Worm (Caenorhabditis elegans) whole organism, L4/young adult: ENCODE data around the gene acdh-8.
"Not testable (repeated sequence)": the region's sequence is repeated elsewhere in the genome, so short reads cannot be mapped to it uniquely, and the experiment has no call there.

ENCODE experiments used
- W03F9.2 ChIP-seq: fragments of 150-350 bp; optimal IDR thresholded peaks from 2 replicates; lab custom pipeline; 2014; ENCODE audit warnings: missing biosample characterization, missing genetic modification characterization
- dao-5 ChIP-seq: sonication (generic microtip); optimal IDR thresholded peaks from 2 replicates; lab custom pipeline; 2016; ENCODE audit warnings: missing genotype, missing genetic modification characterization, moderate library complexity, missing compliant biosample characterization
- him-1 ChIP-seq: sonication (generic microtip); optimal IDR thresholded peaks from 2 replicates; lab custom pipeline; 2016; ENCODE audit warnings: missing genotype, missing genetic modification reagents, missing genetic modification characterization, missing compliant biosample characterization

The acdh-8 gene

DNA sequence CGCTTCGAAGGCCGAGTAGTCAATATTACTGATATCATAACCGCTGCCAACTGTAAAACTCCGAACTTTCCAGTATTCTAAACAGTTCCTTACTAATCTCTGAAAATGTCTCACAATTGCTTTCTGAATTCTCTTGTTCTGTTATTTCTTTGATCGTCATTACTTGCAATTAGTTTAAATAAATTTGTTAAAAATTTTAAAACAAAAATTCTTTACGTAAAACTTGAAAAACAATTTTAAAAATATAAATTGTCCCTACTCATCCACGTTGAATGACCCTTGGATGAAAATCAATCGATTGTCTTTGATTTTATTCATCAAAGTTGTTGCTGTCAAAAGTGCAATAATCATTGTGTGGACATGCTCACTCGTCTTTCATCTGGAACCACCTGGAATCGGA lies at the start of gene acdh-8:
acdh-8 (plus strand) TSS at position 301 of the 400 bp plus-strand sequence.
- TF ChIP-seq W03F9.2 (tag; lab: Kevin White, UChicago), result no peak
- no peak for TF ChIP-seq dao-5 (tag; lab: Kevin White, UChicago)
- TF ChIP-seq him-1, result no peak

DNA sequence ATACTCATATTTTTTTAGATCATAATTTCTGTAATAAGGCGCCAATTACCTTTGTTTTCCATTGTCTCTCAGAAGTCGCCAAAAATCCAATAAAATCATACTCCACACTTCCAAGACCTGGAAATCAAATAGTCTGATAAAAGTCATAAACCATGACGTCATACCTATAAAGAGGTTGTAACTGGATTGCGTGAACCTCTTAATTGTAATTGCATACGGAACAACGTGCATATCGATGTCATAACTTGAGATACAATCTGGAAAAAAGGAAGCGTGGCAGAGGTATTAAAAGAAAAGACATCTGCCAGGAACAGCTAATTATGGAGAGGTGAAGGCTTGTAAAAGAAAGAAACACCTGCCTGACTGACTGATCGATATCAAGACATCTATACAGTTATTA lies 49.2 kb upstream of the acdh-8 start, which contains the start of gene F10C1.9:
F10C1.9 (minus strand) TSS at position 197 of the 400 bp plus-strand sequence.
- no peak for TF ChIP-seq him-1
- TF ChIP-seq W03F9.2 (tag; lab: Kevin White, UChicago), result no peak
- TF ChIP-seq dao-5 (tag; lab: Kevin White, UChicago), result no peak

DNA sequence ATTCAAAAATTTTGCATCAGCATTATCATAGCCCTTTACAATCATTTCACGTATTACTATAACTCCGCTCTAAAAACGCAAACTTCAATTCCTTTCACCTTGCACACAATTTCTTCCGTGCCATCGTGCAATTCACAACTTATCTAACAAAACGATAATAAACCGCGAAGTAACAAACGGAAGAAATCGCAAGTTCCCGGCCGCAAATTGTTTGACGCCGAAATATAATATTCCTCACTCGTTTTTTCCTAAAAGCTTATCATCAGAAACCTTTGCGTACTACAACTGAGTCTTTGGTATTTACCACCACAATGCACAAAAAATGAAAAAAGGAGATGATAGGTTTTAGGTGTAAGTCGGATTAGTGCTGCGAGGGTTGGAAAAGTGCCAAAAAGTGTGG lies 47.0 kb upstream of the acdh-8 start:
- TF ChIP-seq dao-5 (tag; lab: Kevin White, UChicago) (no peak), W03F9.2 (tag; lab: Kevin White, UChicago) (no peak), him-1 (no peak)

DNA sequence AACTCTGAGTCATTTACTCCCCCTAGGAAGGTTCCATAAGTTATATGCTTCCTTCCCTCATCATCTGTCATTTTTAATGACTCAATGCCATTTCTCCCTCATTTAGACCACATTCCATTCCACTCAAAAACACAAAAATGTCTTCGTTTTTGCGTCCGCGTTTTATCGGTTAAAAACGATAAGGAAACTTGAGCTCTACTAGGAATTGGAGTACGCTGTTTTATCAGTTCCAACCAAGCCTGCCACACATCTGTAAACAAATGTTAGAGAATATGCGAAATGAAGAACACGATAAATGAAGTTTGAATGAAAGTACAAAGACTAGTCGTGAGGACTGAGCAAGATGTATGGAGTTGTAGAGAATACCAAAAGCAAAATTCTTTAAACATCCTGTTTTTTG lies 45.9 kb upstream of the acdh-8 start:
- TF ChIP-seq dao-5 (tag; lab: Kevin White, UChicago) (no peak), him-1 (no peak), W03F9.2 (tag; lab: Kevin White, UChicago) (no peak)

DNA sequence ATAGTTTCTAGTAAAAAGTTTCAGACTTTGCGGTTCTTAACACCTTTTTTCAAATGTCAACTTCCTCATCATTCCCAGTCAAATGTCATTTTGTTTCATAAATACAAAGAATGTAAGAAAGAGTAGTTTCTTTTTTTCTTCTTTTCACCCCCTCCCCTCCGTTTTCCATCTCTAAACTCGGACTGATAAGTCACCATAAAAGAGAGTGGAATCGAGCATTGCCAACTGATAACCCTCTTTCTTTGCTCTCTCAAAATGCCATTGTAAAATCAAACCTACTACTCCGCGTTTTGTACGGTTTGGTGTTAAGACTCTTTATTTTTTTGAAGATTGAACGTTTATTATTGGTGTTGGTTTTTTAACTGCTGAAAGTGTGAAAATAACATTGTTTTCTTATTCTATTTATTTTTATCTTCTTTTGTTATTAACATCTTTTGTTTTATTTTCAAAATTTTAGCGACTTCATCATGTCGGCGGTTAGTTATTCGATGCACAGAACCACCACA lies 44.5 kb upstream of the acdh-8 start, which contains the start of gene ifb-2:
ifb-2 (plus strand) TSS at position 456 of the 506 bp plus-strand sequence.
- TF ChIP-seq him-1 (no peak), W03F9.2 (tag; lab: Kevin White, UChicago) (no peak), dao-5 (tag; lab: Kevin White, UChicago) (no peak)

DNA sequence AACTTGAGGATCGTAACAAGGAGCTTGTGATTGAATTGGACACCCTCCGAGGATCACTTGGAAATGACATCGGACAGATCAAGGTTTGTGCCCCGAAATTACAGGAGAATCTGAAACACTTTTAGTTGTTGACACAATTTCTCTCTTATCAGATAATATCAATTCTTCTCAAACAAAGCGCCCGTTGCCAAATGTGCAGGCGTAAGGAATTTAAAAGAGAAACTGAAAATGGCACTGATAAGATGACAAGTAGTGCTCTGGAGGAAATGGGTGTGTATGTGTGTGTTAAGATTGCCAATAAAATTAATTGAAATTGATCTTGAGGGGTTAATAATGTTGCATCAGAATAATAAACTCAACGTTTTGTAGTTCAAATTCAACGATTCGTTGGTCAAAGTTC lies 42.9 kb upstream of the acdh-8 start:
- no peak for TF ChIP-seq dao-5 (tag; lab: Kevin White, UChicago)
- no peak for TF ChIP-seq W03F9.2 (tag; lab: Kevin White, UChicago)
- no peak for TF ChIP-seq him-1

DNA sequence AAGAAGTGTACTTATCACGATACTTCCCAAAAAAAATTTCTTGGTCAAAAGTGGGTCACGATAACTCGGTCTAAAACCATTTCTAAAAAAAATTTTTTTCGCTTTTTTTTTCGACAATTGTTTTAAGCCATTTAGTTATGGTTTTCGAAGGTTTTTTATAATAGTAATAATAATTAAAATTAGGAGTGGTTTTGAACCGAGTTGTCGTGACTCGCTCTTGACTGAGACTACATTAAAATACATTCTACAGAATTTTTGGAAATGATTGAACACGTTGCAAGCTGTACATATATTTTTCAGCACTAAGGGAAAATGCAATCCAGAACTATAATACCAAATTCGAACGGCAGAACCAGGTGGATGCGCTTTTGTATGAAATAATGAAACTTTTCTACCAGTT lies 40.1 kb upstream of the acdh-8 start, which contains the start of gene F10C1.8:
F10C1.8 (plus strand) TSS at position 301 of the 400 bp plus-strand sequence.
- TF ChIP-seq him-1 (no peak), dao-5 (tag; lab: Kevin White, UChicago) (no peak), W03F9.2 (tag; lab: Kevin White, UChicago) (no peak)

DNA sequence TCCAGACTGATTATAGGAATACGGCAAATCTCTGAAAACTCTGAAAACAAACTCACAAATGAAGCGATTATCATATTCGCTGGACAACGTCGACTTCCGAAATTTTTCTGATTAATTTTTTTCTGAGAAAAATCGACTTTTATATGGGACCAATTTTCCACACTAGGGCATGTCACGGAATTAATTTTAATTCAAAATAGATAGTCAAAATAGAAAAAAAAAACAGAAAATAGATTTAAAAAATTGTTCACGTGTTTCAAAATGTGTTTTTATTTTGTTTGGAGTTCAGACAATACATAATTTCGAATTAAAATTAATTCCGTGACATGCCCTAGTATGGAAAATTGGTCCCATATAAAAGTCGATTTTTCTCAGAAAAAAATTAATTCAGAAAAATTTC lies 36.6 kb upstream of the acdh-8 start, which contains the start of the genes F10C1.3 and F10C1.23:
F10C1.3 (minus strand) TSS at position 101 of the 400 bp plus-strand sequence.
F10C1.23 (plus strand) TSS at position 385 of the 400 bp plus-strand sequence.
- TF ChIP-seq W03F9.2 (tag; lab: Kevin White, UChicago); him-1; dao-5 (tag; lab: Kevin White, UChicago): not testable (repeated sequence)

DNA sequence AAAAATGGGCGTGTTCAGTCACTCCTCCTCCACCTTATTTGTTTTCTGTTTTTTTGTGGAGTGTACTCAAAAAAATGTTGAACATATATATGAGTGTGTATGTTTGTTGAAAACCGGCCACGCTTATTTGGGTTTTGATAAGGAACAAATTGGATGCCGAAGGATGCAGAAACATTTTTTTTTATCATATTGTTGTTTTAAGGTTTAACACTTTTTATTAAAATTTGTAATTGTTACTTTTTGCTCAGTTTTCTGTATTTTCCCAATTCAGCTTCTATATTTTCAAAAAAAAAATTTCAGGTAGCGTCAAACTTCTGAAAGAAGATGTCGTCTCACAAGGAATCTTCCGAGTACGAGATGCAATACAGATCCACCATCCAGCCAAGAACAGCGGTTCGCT lies 29.0 kb upstream of the acdh-8 start, which contains the start of gene ifb-1:
ifb-1 (plus strand) TSS at position 301 of the 400 bp plus-strand sequence.
- no peak for TF ChIP-seq dao-5 (tag; lab: Kevin White, UChicago)
- no peak for TF ChIP-seq W03F9.2 (tag; lab: Kevin White, UChicago)
- TF ChIP-seq him-1, result no peak

DNA sequence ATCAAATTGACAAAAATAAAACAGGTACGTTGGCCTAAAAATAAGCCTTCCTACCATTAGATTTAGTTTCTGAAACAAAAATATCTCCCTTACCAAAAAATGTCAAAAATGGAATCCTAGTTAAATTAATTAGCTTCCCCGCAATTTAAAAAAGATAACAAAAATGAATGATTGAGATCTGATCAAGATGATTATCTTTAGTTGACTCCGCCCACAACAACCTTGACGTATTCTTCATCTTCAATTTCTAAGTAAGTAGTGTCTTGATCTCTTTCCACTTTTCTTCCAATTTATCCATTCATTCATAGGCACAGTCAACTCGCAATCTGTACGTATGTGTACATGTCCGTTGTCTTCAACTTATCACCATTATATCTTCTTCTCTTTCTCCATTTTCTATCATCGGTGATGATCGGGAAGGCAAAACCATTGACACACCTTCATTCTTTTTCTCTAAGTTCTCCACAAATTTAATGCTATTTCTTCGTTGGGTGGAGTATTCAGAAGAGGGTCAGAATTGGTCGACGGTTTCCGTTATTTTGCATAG lies 25.9 kb upstream of the acdh-8 start:
- TF ChIP-seq dao-5 (tag; lab: Kevin White, UChicago) (no peak), him-1 (no peak), W03F9.2 (tag; lab: Kevin White, UChicago) (no peak)

DNA sequence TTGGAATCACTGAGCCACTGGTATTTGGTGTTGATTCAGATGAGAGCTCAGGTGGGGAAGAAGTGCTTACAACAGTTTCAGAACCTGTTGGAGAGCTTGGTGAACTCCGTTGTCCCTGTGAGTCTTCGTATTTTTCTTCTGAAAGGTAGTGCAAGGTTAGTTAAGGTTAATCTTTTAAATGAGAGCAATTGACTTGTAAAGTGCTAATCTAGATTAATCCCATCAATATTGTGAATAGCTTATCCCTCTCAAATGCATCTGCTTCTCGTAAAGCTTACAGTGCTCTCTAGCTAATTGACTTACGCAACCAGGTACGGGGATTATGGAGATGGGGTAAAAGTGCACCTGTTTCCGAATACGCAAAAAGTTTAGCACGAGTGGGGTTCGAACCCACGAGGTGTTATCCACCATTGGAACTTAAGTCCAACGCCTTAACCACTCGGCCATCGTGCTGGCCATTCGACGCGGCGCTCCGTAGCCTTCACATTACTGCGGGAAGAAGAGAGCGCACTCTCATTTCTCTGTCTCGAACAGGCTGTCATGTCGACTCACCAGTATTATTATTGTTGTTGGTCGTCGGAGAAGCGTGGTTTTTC lies 21.6 kb upstream of the acdh-8 start:
- TF ChIP-seq him-1 (peak; percentile 28), W03F9.2 (tag; lab: Kevin White, UChicago) (no peak), dao-5 (tag; lab: Kevin White, UChicago) (no peak)

DNA sequence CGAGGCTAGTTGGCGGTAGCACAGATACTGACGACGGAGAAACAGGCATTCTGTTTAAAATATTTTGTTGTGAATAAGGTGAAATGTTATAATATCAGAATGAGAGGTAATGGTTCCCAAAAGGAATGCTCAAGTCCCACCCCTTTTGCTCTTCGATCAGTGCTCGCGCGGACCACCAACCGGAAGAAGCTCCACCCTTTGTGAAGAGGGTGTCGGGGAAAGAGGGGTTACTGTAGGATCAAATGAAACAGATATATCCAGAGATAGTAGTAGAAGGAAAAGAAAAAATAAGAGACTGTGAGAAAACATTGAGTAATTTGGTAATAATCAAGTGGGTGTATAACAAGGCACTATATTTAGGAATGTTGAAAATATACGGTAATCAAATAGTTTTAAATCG lies 20.2 kb upstream of the acdh-8 start, which contains the start of the genes dmd-5 and F10C1.1:
dmd-5 (minus strand) TSS at position 101 of the 400 bp plus-strand sequence.
F10C1.1 (plus strand) TSS at position 110 of the 400 bp plus-strand sequence.
- TF ChIP-seq dao-5 (tag; lab: Kevin White, UChicago) (no peak), him-1 (no peak), W03F9.2 (tag; lab: Kevin White, UChicago) (no peak)

DNA sequence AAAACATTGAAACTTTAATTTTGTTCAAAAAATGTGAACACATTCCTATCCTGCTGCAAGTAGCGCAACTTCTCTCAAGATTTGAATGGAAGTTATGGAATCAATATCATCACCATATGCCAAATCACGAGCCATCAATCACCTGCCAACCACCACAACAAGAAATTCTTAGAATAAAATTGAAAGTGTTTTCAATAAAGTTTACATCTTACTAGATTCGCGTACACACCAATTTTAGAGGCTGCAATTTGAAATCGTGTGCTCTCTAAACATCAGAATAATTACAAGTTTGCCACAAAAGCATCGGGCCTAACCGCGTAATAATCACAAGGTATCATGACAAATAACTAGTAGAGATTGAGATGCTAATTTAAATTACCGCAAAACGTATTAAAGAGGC lies 19.4 kb upstream of the acdh-8 start:
- TF ChIP-seq him-1 (no peak), dao-5 (tag; lab: Kevin White, UChicago) (no peak), W03F9.2 (tag; lab: Kevin White, UChicago) (no peak)

DNA sequence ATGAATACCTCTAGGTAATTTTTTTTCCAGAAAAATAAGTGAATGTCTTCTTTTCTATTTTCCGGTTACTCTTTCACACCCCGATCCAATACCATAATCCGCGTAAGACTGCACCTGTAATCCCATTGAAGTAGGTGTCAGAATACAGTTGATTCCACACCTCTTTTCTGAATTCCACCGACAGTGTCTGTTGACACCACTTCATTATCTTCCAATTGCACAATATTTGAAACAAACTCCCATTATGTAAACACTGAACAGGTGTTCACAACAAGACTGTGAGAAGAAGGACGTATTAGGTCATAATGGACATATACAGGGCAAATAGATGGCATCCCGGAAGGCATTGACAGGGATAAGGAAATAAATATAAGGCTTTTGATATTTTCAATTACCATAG lies 16.9 kb upstream of the acdh-8 start:
- TF ChIP-seq dao-5 (tag; lab: Kevin White, UChicago) (no peak), W03F9.2 (tag; lab: Kevin White, UChicago) (no peak), him-1 (no peak)
